Worm (Caenorhabditis elegans) whole organism, L2 larva: ENCODE results near the gene ZK488.5.

ENCODE experiments used
- C34F6.9 ChIP-seq: fragments of 150-350 bp; optimal IDR thresholded peaks from 2 replicates; lab custom pipeline; 2014; ENCODE audit warnings: missing biosample characterization, missing genetic modification characterization
- F13H6.1 ChIP-seq: sonication (generic microtip); optimal IDR thresholded peaks from 2 replicates; lab custom pipeline; 2016; ENCODE audit warnings: missing genetic modification characterization, missing compliant biosample characterization
- R02D3.7 ChIP-seq: fragments of 150-350 bp; optimal IDR thresholded peaks from 2 replicates; lab custom pipeline; 2014; ENCODE audit warnings: missing biosample characterization, missing genetic modification characterization
- ama-1 ChIP-seq: fragments of 150-350 bp; optimal IDR thresholded peaks from 2 replicates; lab custom pipeline; 2018; ENCODE audit warnings: inconsistent platforms
- blmp-1 ChIP-seq: sonication (generic microtip); optimal IDR thresholded peaks from 2 replicates; lab custom pipeline; 2017; ENCODE audit warnings: missing genetic modification characterization, mild to moderate bottlenecking, missing compliant biosample characterization, antibody characterized with exemption, moderate library complexity; ENCODE audit not compliant: insufficient read depth
- ceh-82 ChIP-seq: fragments of 150-350 bp; optimal IDR thresholded peaks from 2 replicates; lab custom pipeline; 2014; ENCODE audit warnings: missing biosample characterization, missing genetic modification characterization
- crh-2 ChIP-seq: sonication (generic microtip); optimal IDR thresholded peaks from 2 replicates; lab custom pipeline; 2017; ENCODE audit warnings: missing biosample characterization, missing genetic modification characterization
- dmd-4 ChIP-seq: sonication (generic microtip); optimal IDR thresholded peaks from 2 replicates; lab custom pipeline; 2017; ENCODE audit warnings: missing biosample characterization, missing genetic modification characterization
- egl-27 ChIP-seq: sonication (generic microtip); optimal IDR thresholded peaks from 3 replicates; lab custom pipeline; 2017; ENCODE audit warnings: missing biosample characterization, missing genetic modification reagents, missing genetic modification characterization
- elt-3 ChIP-seq: sonication (generic microtip); optimal IDR thresholded peaks from 2 replicates; lab custom pipeline; 2017; ENCODE audit warnings: missing biosample characterization, missing genetic modification characterization
- fos-1 ChIP-seq: fragments of 150-350 bp; optimal IDR thresholded peaks from 2 replicates; lab custom pipeline; 2014; ENCODE audit warnings: missing biosample characterization, missing genetic modification characterization
- gmeb-1 ChIP-seq: fragments of 150-350 bp; optimal IDR thresholded peaks from 2 replicates; lab custom pipeline; 2014; ENCODE audit warnings: missing biosample characterization, missing genetic modification characterization
- lin-11 ChIP-seq: fragments of 150-350 bp; sonication (generic microtip); optimal IDR thresholded peaks from 2 replicates; lab custom pipeline; 2014; ENCODE audit warnings: missing biosample characterization, missing genetic modification characterization, inconsistent platforms, mixed read lengths
- lin-13 ChIP-seq: fragments of 150-350 bp; optimal IDR thresholded peaks from 2 replicates; lab custom pipeline; 2014; ENCODE audit warnings: missing biosample characterization, missing genetic modification reagents, missing genetic modification characterization
- lin-39 ChIP-seq: fragments of 150-350 bp; optimal IDR thresholded peaks from 2 replicates; lab custom pipeline; 2014; ENCODE audit warnings: missing biosample characterization, missing genetic modification reagents, missing genetic modification characterization
- lsy-2 ChIP-seq, 2 experiments: fragments of 150-350 bp in 1 of 2; sonication (generic microtip) in 1 of 2; optimal IDR thresholded peaks; 2 replicates each; lab custom pipeline; 2014 to 2017; ENCODE audit warnings: missing biosample characterization in 2 of 2, missing genetic modification characterization in 2 of 2
- mbf-1 ChIP-seq: sonication (generic microtip); optimal IDR thresholded peaks from 2 replicates; lab custom pipeline; 2017; ENCODE audit warnings: missing biosample characterization, missing genetic modification characterization
- mdl-1 ChIP-seq, 2 experiments: fragments of 150-350 bp in 1 of 2; sonication (generic microtip) in 1 of 2; optimal IDR thresholded peaks; 2 replicates each; lab custom pipeline; 2017; ENCODE audit warnings: missing biosample characterization in 2 of 2, missing genetic modification characterization in 2 of 2
- nhr-12 ChIP-seq: fragments of 150-350 bp; optimal IDR thresholded peaks from 2 replicates; lab custom pipeline; 2014; ENCODE audit warnings: missing biosample characterization, missing genetic modification characterization
- nhr-21 ChIP-seq: fragments of 150-350 bp; optimal IDR thresholded peaks from 2 replicates; lab custom pipeline; 2014; ENCODE audit warnings: missing biosample characterization, missing genetic modification characterization
- nhr-23 ChIP-seq: fragments of 150-350 bp; optimal IDR thresholded peaks from 2 replicates; lab custom pipeline; 2014; ENCODE audit warnings: missing biosample characterization, missing genetic modification reagents, missing genetic modification characterization
- nhr-6 ChIP-seq: fragments of 150-350 bp; optimal IDR thresholded peaks from 2 replicates; lab custom pipeline; 2014; ENCODE audit warnings: missing biosample characterization, missing genetic modification characterization
- nhr-77 ChIP-seq: fragments of 150-350 bp; optimal IDR thresholded peaks from 2 replicates; lab custom pipeline; 2014; ENCODE audit warnings: missing biosample characterization, missing genetic modification characterization
- sem-4 ChIP-seq: fragments of 150-350 bp; optimal IDR thresholded peaks from 2 replicates; lab custom pipeline; 2014; ENCODE audit warnings: missing biosample characterization, missing genetic modification reagents, missing genetic modification characterization
- skn-1 ChIP-seq: sonication (generic microtip); optimal IDR thresholded peaks from 2 replicates; lab custom pipeline; 2017; ENCODE audit warnings: missing biosample characterization, missing genetic modification characterization
- sma-3 ChIP-seq: sonication (generic microtip); optimal IDR thresholded peaks from 2 replicates; lab custom pipeline; 2016; ENCODE audit warnings: missing genetic modification reagents, missing genetic modification characterization, missing compliant biosample characterization
- sma-9 ChIP-seq, 2 experiments: fragments of 150-350 bp in 1 of 2; sonication (generic microtip) in 1 of 2; optimal IDR thresholded peaks; 2 replicates each; lab custom pipeline; 2014 to 2016; ENCODE audit warnings: missing genetic modification characterization in 2 of 2, mild to moderate bottlenecking in 1 of 2, missing biosample characterization in 1 of 2, missing compliant biosample characterization in 1 of 2, missing genetic modification reagents in 1 of 2, moderate library complexity in 1 of 2
- snpc-4 ChIP-seq: fragments of 150-350 bp; optimal IDR thresholded peaks from 2 replicates; lab custom pipeline; 2014; ENCODE audit warnings: missing biosample characterization, missing genetic modification characterization
- unc-39 ChIP-seq: fragments of 150-350 bp; optimal IDR thresholded peaks from 2 replicates; lab custom pipeline; 2014; ENCODE audit warnings: missing biosample characterization, missing genetic modification characterization
- unc-62 ChIP-seq: fragments of 150-350 bp; optimal IDR thresholded peaks from 2 replicates; lab custom pipeline; 2014; ENCODE audit warnings: missing biosample characterization, missing genetic modification reagents, missing genetic modification characterization
- zag-1 ChIP-seq: fragments of 150-350 bp; optimal IDR thresholded peaks from 2 replicates; lab custom pipeline; 2014; ENCODE audit warnings: missing biosample characterization, missing genetic modification characterization
- ztf-1 ChIP-seq: fragments of 200-800 bp; sonication (Bioruptor generic); conservative IDR thresholded peaks from 2 replicates; pipeline ENCODE4 v1.3.6; 2022; ENCODE audit warnings: missing genetic modification characterization, missing compliant biosample characterization
- ztf-4 ChIP-seq: fragments of 150-350 bp; optimal IDR thresholded peaks from 2 replicates; lab custom pipeline; 2014; ENCODE audit warnings: missing biosample characterization, missing genetic modification characterization

ZK488.5 gene

ce11 chrV:576070-576469 is 17.0 kb upstream of the ZK488.5 start, which contains the start of gene K06H6.5:
K06H6.5 (plus strand) TSS chrV:576370.
- TF ChIP-seq nhr-6 (tag; lab: Kevin White, UChicago), result no peak
- TF ChIP-seq mbf-1 (tag; lab: Kevin White, UChicago), result no peak
- no peak for TF ChIP-seq nhr-21 (tag; lab: Kevin White, UChicago)
- TF ChIP-seq F13H6.1, result no peak
- no peak for TF ChIP-seq lin-13
- TF ChIP-seq unc-62 (GFP tag; lab: Kevin White, UChicago), result no peak
- TF ChIP-seq nhr-23 (tag; lab: Kevin White, UChicago), result no peak
- no peak for TF ChIP-seq unc-39 (tag; lab: Kevin White, UChicago)
- no peak for TF ChIP-seq lin-39

- TF ChIP-seq nhr-77 (tag; lab: Kevin White, UChicago) (no peak), mbf-1 (tag; lab: Kevin White, UChicago) (no peak), gmeb-1 (tag; lab: Kevin White, UChicago) (no peak), lsy-2 (tag; optimal IDR thresholded peaks at IDR 0.05; lab: Kevin White, UChicago) (no peak), R02D3.7 (tag; lab: Kevin White, UChicago) (no peak), nhr-6 (tag; lab: Kevin White, UChicago) (no peak), egl-27 (no peak), zag-1 (no peak), sma-9 (GFP tag; optimal IDR thresholded peaks at IDR 0.05; lab: Kevin White, UChicago) (no peak), sma-9 (tag; optimal IDR thresholded peaks at IDR 0.05; lab: Kevin White, UChicago) (no peak), lin-11 (tag; lab: Kevin White, UChicago) (no peak), sem-4 (no peak), elt-3 (no peak), unc-62 (GFP tag; lab: Kevin White, UChicago) (no peak), lin-39 (no peak), ama-1 (no peak), lin-13 (no peak)
Measured at ce11 chrV:576918-577317, 16.1 kb upstream of the ZK488.5 start.

DNA sequence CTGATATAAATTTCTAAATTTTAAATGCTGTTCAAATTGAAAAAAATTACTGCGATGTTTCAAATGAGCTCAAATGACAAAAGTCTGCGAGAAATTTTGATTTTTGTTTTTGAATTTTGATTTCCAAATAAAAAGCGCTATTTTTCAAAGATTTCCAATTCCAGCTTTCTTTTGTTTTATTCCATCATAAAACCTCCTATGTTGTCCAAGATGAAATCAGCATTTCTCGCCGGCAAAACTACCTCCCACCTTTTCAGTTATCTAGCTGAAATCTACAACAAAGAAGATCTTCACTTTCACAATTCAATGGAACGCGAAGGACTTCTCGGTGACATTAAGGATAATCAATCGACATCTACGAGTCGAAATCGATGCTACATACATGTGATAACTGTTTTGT is 14.1 kb upstream of the ZK488.5 start, which contains the start of gene K06H6.4:
Gene K06H6.4, plus strand, starts transcription at position 301 of the 400 bp plus-strand sequence.
- no peak for TF ChIP-seq C34F6.9

- TF ChIP-seq ztf-4 (tag; lab: Kevin White, UChicago) (no peak), R02D3.7 (tag; lab: Kevin White, UChicago) (no peak), fos-1 (tag; lab: Kevin White, UChicago) (no peak), crh-2 (tag; lab: Kevin White, UChicago) (no peak), nhr-12 (tag; lab: Kevin White, UChicago) (no peak), sma-3 (GFP tag; lab: Kevin White, UChicago) (no peak), unc-39 (tag; lab: Kevin White, UChicago) (no peak), ceh-82 (tag; lab: Kevin White, UChicago) (no peak), lin-13 (no peak), skn-1 (no peak), snpc-4 (tag; lab: Kevin White, UChicago) (no peak), ztf-1 (GFP tag; lab: Robert Waterston, UW) (no peak), blmp-1 (tag; lab: Kevin White, UChicago) (no peak), dmd-4 (tag; lab: Kevin White, UChicago) (no peak), nhr-21 (tag; lab: Kevin White, UChicago) (no peak)
Measured at ce11 chrV:581616-582015, 11.4 kb upstream of the ZK488.5 start, which contains the start of gene nstp-7. nstp-7 (plus strand) TSS chrV:581916.

ce11 chrV:585472-585871 is 7.6 kb upstream of the ZK488.5 start, which contains the start of gene K06H6.2:
K06H6.2 (plus strand) TSS chrV:585772.
- TF ChIP-seq mdl-1 (tag; optimal IDR thresholded peaks at IDR 0.05; lab: Kevin White, UChicago), result no peak

DNA sequence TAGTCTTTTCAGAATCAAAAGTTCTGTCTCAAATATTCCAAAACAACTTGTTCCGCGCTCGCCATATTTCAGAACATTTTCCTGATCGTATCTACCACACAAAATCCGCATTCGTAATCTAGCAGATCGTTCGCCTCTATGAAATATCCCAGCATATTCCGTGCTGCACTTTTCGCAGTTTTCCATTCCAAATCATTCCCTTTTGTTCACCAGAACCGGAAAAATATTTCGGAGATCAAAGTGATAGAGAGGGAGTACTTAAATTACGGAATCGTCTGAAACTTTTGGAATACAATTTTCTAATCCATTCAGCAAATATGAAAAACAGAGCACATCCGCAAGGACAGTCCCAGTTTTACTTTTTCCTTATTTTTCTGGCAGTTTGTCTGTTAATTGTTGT is 5.2 kb upstream of the ZK488.5 start, which contains the start of gene K06H6.1:
Gene K06H6.1, plus strand, starts transcription at position 301 of the 400 bp plus-strand sequence.
- TF ChIP-seq R02D3.7 (tag; lab: Kevin White, UChicago) (no peak), lin-13 (no peak), ztf-4 (tag; lab: Kevin White, UChicago) (no peak), zag-1 (no peak)
